Fruit fly (Drosophila melanogaster) whole organism, prepupa: ENCODE measurements around the gene Nak.

Source experiments
- Blimp-1 ChIP-seq: fragments of 200-800 bp; sonication (Bioruptor generic); optimal IDR thresholded peaks from 3 replicates; lab custom pipeline; 2017; ENCODE audit warnings: missing biosample characterization, missing genetic modification characterization, mild to moderate bottlenecking, moderate library complexity, missing genetic modification reagents
- CG10631 ChIP-seq: fragments of 200-800 bp; sonication (Bioruptor generic); optimal IDR thresholded peaks from 2 replicates; lab custom pipeline; 2016; ENCODE audit warnings: missing biosample characterization, missing genetic modification characterization
- CG10669 ChIP-seq: fragments of 200-800 bp; sonication (Bioruptor generic); optimal IDR thresholded peaks from 3 replicates; lab custom pipeline; 2018; ENCODE audit warnings: missing biosample characterization, mild to moderate bottlenecking, missing genetic modification characterization, moderate library complexity
- CG11294 ChIP-seq: fragments of 200-800 bp; sonication (Bioruptor generic); IDR thresholded peaks from 2 replicates; pipeline ENCODE4 v1.3.6; 2022; ENCODE audit warnings: missing biosample characterization, missing genetic modification characterization
- CG11902 ChIP-seq: fragments of 200-800 bp; sonication (Bioruptor generic); optimal IDR thresholded peaks from 3 replicates; lab custom pipeline; 2016; ENCODE audit warnings: missing biosample characterization, missing genetic modification characterization
- CG15336 ChIP-seq: fragments of 200-800 bp; sonication (Bioruptor generic); IDR thresholded peaks from 2 replicates; pipeline ENCODE4 v1.3.6; 2022; ENCODE audit warnings: missing biosample characterization, missing genetic modification characterization
- CG1621 ChIP-seq: fragments of 200-800 bp; sonication (Bioruptor generic); optimal IDR thresholded peaks from 3 replicates; lab custom pipeline; 2018; ENCODE audit warnings: missing biosample characterization, mild to moderate bottlenecking, missing genetic modification characterization
- CG16779 ChIP-seq: fragments of 200-800 bp; sonication (Bioruptor generic); optimal IDR thresholded peaks from 3 replicates; lab custom pipeline; 2017; ENCODE audit warnings: missing biosample characterization, mild to moderate bottlenecking, missing genetic modification characterization
- CG3032 ChIP-seq: fragments of 200-800 bp; optimal IDR thresholded peaks from 2 replicates; lab custom pipeline; 2019; ENCODE audit warnings: missing biosample characterization, mild to moderate bottlenecking, missing genetic modification characterization, moderate library complexity
- CG31627 ChIP-seq: fragments of 200-800 bp; sonication (Bioruptor generic); optimal IDR thresholded peaks from 3 replicates; lab custom pipeline; 2016; ENCODE audit warnings: missing biosample characterization, missing genetic modification characterization
- CG32006 ChIP-seq: fragments of 200-800 bp; sonication (Bioruptor generic); optimal IDR thresholded peaks from 3 replicates; lab custom pipeline; 2017; ENCODE audit warnings: missing biosample characterization, mild to moderate bottlenecking, missing genetic modification characterization
- CG34406 ChIP-seq: fragments of 200-800 bp; sonication (Bioruptor generic); optimal IDR thresholded peaks from 3 replicates; lab custom pipeline; 2016; ENCODE audit warnings: missing biosample characterization, missing genetic modification characterization
- CG3919 ChIP-seq: fragments of 200-800 bp; sonication (Bioruptor generic); optimal IDR thresholded peaks from 3 replicates; lab custom pipeline; 2016; ENCODE audit warnings: missing biosample characterization, missing genetic modification characterization
- CG4318 ChIP-seq: fragments of 200-800 bp; sonication (Bioruptor generic); optimal IDR thresholded peaks from 3 replicates; lab custom pipeline; 2017; ENCODE audit warnings: missing biosample characterization, mild to moderate bottlenecking, missing genetic modification characterization
- CG6163 ChIP-seq: fragments of 200-800 bp; sonication (Bioruptor generic); IDR thresholded peaks from 3 replicates; pipeline ENCODE4 v1.3.6; 2022; ENCODE audit warnings: missing biosample characterization, missing genetic modification characterization
- CG6276 ChIP-seq: fragments of 200-800 bp; sonication (Bioruptor generic); optimal IDR thresholded peaks from 2 replicates; lab custom pipeline; 2017; ENCODE audit warnings: missing biosample characterization, mild to moderate bottlenecking, missing genetic modification characterization
- CG6792 ChIP-seq: fragments of 200-800 bp; sonication (Bioruptor generic); optimal IDR thresholded peaks from 3 replicates; lab custom pipeline; 2016; ENCODE audit warnings: missing biosample characterization, missing genetic modification characterization
- CG6808 ChIP-seq: fragments of 200-800 bp; sonication (Bioruptor generic); optimal IDR thresholded peaks from 3 replicates; lab custom pipeline; 2017; ENCODE audit warnings: missing biosample characterization, missing genetic modification characterization, mild to moderate bottlenecking, moderate library complexity, missing genetic modification reagents
- CG6854 ChIP-seq: fragments of 200-800 bp; sonication (Bioruptor generic); optimal IDR thresholded peaks from 2 replicates; lab custom pipeline; 2017; ENCODE audit warnings: missing biosample characterization, mild to moderate bottlenecking, missing genetic modification characterization
- CG8119 ChIP-seq: fragments of 200-800 bp; sonication (Bioruptor generic); IDR thresholded peaks from 3 replicates; pipeline ENCODE4 v1.3.6; 2022; ENCODE audit warnings: missing biosample characterization, missing genetic modification characterization
- CG8319 ChIP-seq: fragments of 200-800 bp; sonication (Bioruptor generic); optimal IDR thresholded peaks from 3 replicates; lab custom pipeline; 2016; ENCODE audit warnings: missing biosample characterization, missing genetic modification characterization
- CG9139 ChIP-seq: fragments of 200-800 bp; sonication (Bioruptor generic); optimal IDR thresholded peaks from 3 replicates; lab custom pipeline; 2017; ENCODE audit warnings: missing biosample characterization, mild to moderate bottlenecking, missing genetic modification characterization
- Eip75B ChIP-seq: fragments of 200-800 bp; sonication (Bioruptor generic); optimal IDR thresholded peaks from 3 replicates; lab custom pipeline; 2016; ENCODE audit warnings: missing biosample characterization, missing genetic modification characterization
- Eip78C ChIP-seq: fragments of 200-800 bp; sonication (Bioruptor generic); peaks from one replicate; lab custom pipeline; 2016; ENCODE audit warnings: missing biosample characterization, missing genetic modification characterization
- Eip93F ChIP-seq: fragments of 200-800 bp; sonication (Bioruptor generic); optimal IDR thresholded peaks from 2 replicates; lab custom pipeline; 2016; ENCODE audit warnings: missing biosample characterization, mild to moderate bottlenecking, missing genetic modification characterization
- Ets21C ChIP-seq: fragments of 200-800 bp; sonication (Bioruptor generic); optimal IDR thresholded peaks from 3 replicates; lab custom pipeline; 2016; ENCODE audit warnings: missing biosample characterization, missing genetic modification characterization
- Ets96B ChIP-seq: fragments of 200-800 bp; optimal IDR thresholded peaks from 2 replicates; lab custom pipeline; 2019; ENCODE audit warnings: missing biosample characterization, mild to moderate bottlenecking, missing genetic modification characterization, moderate library complexity
- Hr39 ChIP-seq: fragments of 200-800 bp; sonication (Bioruptor generic); optimal IDR thresholded peaks from 2 replicates; lab custom pipeline; 2016; ENCODE audit warnings: missing biosample characterization, missing genetic modification characterization
- Hr4 ChIP-seq: fragments of 200-800 bp; sonication (Bioruptor generic); optimal IDR thresholded peaks from 3 replicates; lab custom pipeline; 2016; ENCODE audit warnings: missing biosample characterization, missing genetic modification characterization
- Lpt ChIP-seq: fragments of 200-800 bp; sonication (Bioruptor generic); optimal IDR thresholded peaks from 3 replicates; lab custom pipeline; 2016; ENCODE audit warnings: missing biosample characterization, missing genetic modification characterization
- Met ChIP-seq: fragments of 200-800 bp; sonication (Bioruptor generic); optimal IDR thresholded peaks from 3 replicates; lab custom pipeline; 2016; ENCODE audit warnings: missing biosample characterization, missing genetic modification characterization
- OdsH ChIP-seq: fragments of 200-800 bp; sonication (Bioruptor generic); optimal IDR thresholded peaks from 3 replicates; lab custom pipeline; 2016; ENCODE audit warnings: missing biosample characterization, missing genetic modification characterization
- Smox ChIP-seq: fragments of 200-800 bp; sonication (Bioruptor generic); optimal IDR thresholded peaks from 3 replicates; lab custom pipeline; 2016; ENCODE audit warnings: missing biosample characterization, missing genetic modification characterization
- Sox102F ChIP-seq: fragments of 200-800 bp; sonication (Bioruptor generic); optimal IDR thresholded peaks from 2 replicates; lab custom pipeline; 2016; ENCODE audit warnings: missing biosample characterization, mild to moderate bottlenecking, missing genetic modification characterization
- Sox14 ChIP-seq: fragments of 200-800 bp; sonication (Bioruptor generic); optimal IDR thresholded peaks from 3 replicates; lab custom pipeline; 2016; ENCODE audit warnings: missing biosample characterization, missing genetic modification characterization
- Sox15 ChIP-seq: fragments of 200-800 bp; sonication (Bioruptor generic); optimal IDR thresholded peaks from 3 replicates; lab custom pipeline; 2016; ENCODE audit warnings: missing biosample characterization, missing genetic modification characterization
- achi ChIP-seq: fragments of 200-800 bp; sonication (Bioruptor generic); optimal IDR thresholded peaks from 3 replicates; lab custom pipeline; 2016; ENCODE audit warnings: missing biosample characterization, missing genetic modification characterization
- acj6 ChIP-seq: fragments of 200-800 bp; sonication (Bioruptor generic); optimal IDR thresholded peaks from 3 replicates; lab custom pipeline; 2016; ENCODE audit warnings: missing biosample characterization, missing genetic modification characterization
- cyc ChIP-seq: fragments of 200-800 bp; sonication (Bioruptor generic); optimal IDR thresholded peaks from 3 replicates; lab custom pipeline; 2016; ENCODE audit warnings: missing biosample characterization, missing genetic modification characterization
- dsx ChIP-seq: fragments of 200-800 bp; optimal IDR thresholded peaks from 3 replicates; lab custom pipeline; 2019; ENCODE audit warnings: missing biosample characterization, mild to moderate bottlenecking, missing genetic modification characterization, moderate library complexity; ENCODE audit not compliant: poor library complexity, severe bottlenecking
- eg ChIP-seq: fragments of 200-800 bp; sonication (Bioruptor generic); IDR thresholded peaks from 3 replicates; pipeline ENCODE4 v1.3.6; 2022; ENCODE audit warnings: missing biosample characterization, missing genetic modification characterization
- esn ChIP-seq: fragments of 200-800 bp; sonication (Bioruptor generic); optimal IDR thresholded peaks from 2 replicates; lab custom pipeline; 2016; ENCODE audit warnings: missing biosample characterization, mild to moderate bottlenecking, missing genetic modification characterization, moderate library complexity
- fd59A ChIP-seq: fragments of 200-800 bp; sonication (Bioruptor generic); optimal IDR thresholded peaks from 2 replicates; lab custom pipeline; 2017; ENCODE audit warnings: missing biosample characterization, mild to moderate bottlenecking, missing genetic modification characterization, missing genetic modification reagents
- fd85E ChIP-seq: fragments of 200-800 bp; sonication (Bioruptor generic); optimal IDR thresholded peaks from 3 replicates; lab custom pipeline; 2016; ENCODE audit warnings: missing biosample characterization, missing genetic modification characterization
- fkh ChIP-seq: fragments of 200-800 bp; sonication (Bioruptor generic); optimal IDR thresholded peaks from 3 replicates; lab custom pipeline; 2017; ENCODE audit warnings: missing biosample characterization, mild to moderate bottlenecking, missing genetic modification characterization, moderate library complexity
- lz ChIP-seq: fragments of 200-800 bp; sonication (Bioruptor generic); optimal IDR thresholded peaks from 3 replicates; lab custom pipeline; 2016; ENCODE audit warnings: missing biosample characterization, missing genetic modification characterization
- net ChIP-seq: fragments of 200-800 bp; sonication (Bioruptor generic); optimal IDR thresholded peaks from 3 replicates; lab custom pipeline; 2016; ENCODE audit warnings: missing biosample characterization, missing genetic modification characterization
- pdm3 ChIP-seq: fragments of 200-800 bp; sonication (Bioruptor generic); optimal IDR thresholded peaks from 3 replicates; lab custom pipeline; 2016; ENCODE audit warnings: missing biosample characterization, missing genetic modification characterization
- spab ChIP-seq: fragments of 200-800 bp; sonication (Bioruptor generic); optimal IDR thresholded peaks from 2 replicates; lab custom pipeline; 2017; ENCODE audit warnings: missing biosample characterization, mild to moderate bottlenecking, missing genetic modification characterization, missing genetic modification reagents
- svp ChIP-seq: fragments of 200-800 bp; sonication (Bioruptor generic); peaks from one replicate; lab custom pipeline; 2016; ENCODE audit warnings: missing biosample characterization, missing genetic modification characterization
- topi ChIP-seq: fragments of 200-800 bp; sonication (Bioruptor generic); optimal IDR thresholded peaks from 3 replicates; lab custom pipeline; 2016; ENCODE audit warnings: missing biosample characterization, missing genetic modification characterization
- vri ChIP-seq: fragments of 200-800 bp; sonication (Bioruptor generic); optimal IDR thresholded peaks from 3 replicates; lab custom pipeline; 2016; ENCODE audit warnings: missing biosample characterization, mild to moderate bottlenecking, missing genetic modification characterization

Nak gene

DNA sequence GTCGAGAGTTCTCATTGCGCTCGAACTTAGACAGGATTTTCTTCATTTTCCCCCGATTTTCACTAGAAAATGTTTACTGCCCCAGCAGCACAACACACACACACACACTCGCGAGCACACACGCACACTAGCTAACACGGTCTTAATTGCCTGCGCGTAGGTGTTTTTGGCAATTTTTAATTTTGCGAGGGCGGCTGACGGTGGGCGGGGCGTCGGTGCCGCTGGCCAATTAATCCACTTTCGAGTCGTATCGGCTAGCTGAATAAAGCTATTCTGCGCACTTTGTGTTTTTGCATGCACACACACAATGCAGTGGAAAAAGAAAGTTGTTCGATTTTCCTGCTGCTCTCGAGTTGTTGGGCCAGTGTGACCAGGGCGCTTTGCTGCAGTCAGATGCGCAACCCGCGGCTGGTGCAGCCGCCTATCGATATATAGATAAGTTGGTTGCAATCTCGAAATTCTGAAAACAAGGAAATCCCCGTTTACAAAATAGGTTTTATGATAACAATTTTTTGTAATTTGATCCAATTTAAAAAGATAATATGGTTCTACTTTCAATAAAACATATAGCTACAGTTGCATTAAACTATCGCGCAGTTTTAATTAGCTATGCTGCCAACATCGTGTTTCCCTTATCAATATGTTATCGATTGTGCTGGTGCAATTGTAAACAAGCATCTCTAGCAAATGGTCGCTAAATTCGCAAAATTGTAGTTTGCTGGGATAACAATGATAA is at the start of gene Nak, which contains the start of gene Tango6:
Gene Nak, minus strand, starts transcription at position 375 of the 736 bp plus-strand sequence.
Gene Tango6, plus strand, starts transcription at position 659 of the 736 bp plus-strand sequence.
- no peak for TF ChIP-seq Sox102F
- TF ChIP-seq CG34406 (GFP tag; lab: Kevin White, UChicago): no peak
- peak; percentile 55 for TF ChIP-seq esn
- peak; percentile 55 for TF ChIP-seq achi (GFP tag; lab: Kevin White, UChicago)
- TF ChIP-seq Sox15 (GFP tag; lab: Kevin White, UChicago): no peak
- no peak for TF ChIP-seq CG8119
- TF ChIP-seq svp: peak; percentile 65
- TF ChIP-seq pdm3 (GFP tag; lab: Kevin White, UChicago): peak; percentile 38
- TF ChIP-seq eg: no peak
- TF ChIP-seq CG9139 (GFP tag; lab: Kevin White, UChicago): no peak
- TF ChIP-seq CG6808 (GFP tag; lab: Kevin White, UChicago): no peak
- peak; percentile 28 for TF ChIP-seq Smox (GFP tag; lab: Kevin White, UChicago)
- peak; percentile 71 for TF ChIP-seq Eip78C (GFP tag; lab: Kevin White, UChicago)
- no peak for TF ChIP-seq CG6276 (GFP tag; lab: Kevin White, UChicago)
- TF ChIP-seq CG32006 (GFP tag; lab: Kevin White, UChicago): no peak
- no peak for TF ChIP-seq CG16779 (tag; lab: Kevin White, UChicago)
- TF ChIP-seq CG4318 (GFP tag; lab: Kevin White, UChicago): no peak
- no peak for TF ChIP-seq CG1621 (tag; lab: Kevin White, UChicago)
- TF ChIP-seq Lpt (GFP tag; lab: Kevin White, UChicago): no peak
- TF ChIP-seq Hr39 (GFP tag; lab: Kevin White, UChicago): peak; percentile 46
- TF ChIP-seq dsx (GFP tag; lab: Kevin White, UChicago): no peak
- no peak for TF ChIP-seq Eip93F
- peak; percentile 7 for TF ChIP-seq cyc (GFP tag; lab: Kevin White, UChicago)
- peak; percentile 11 for TF ChIP-seq Blimp-1 (GFP tag; lab: Kevin White, UChicago)
- TF ChIP-seq Met: peak; percentile 44
- peak; percentile 47 for TF ChIP-seq topi
- TF ChIP-seq fkh (GFP tag; lab: Kevin White, UChicago): peak; percentile 86
- no peak for TF ChIP-seq fd85E (GFP tag; lab: Kevin White, UChicago)
- no peak for TF ChIP-seq CG10669 (GFP tag; lab: Kevin White, UChicago)
- no peak for TF ChIP-seq spab (GFP tag; lab: Kevin White, UChicago)
- TF ChIP-seq fd59A (GFP tag; lab: Kevin White, UChicago): no peak
- peak; percentile 47 for TF ChIP-seq CG3032 (tag; lab: Kevin White, UChicago)
- peak; percentile 72 for TF ChIP-seq Sox14 (GFP tag; lab: Kevin White, UChicago)
- peak; percentile 36 for TF ChIP-seq Eip75B (GFP tag; lab: Kevin White, UChicago)
- TF ChIP-seq vri (GFP tag; lab: Kevin White, UChicago): peak; percentile 40
- no peak for TF ChIP-seq CG6163
- TF ChIP-seq CG6792 (GFP tag; lab: Kevin White, UChicago): peak; percentile 8
- peak; percentile 25; the same call in 1 of the 2 replicates for TF ChIP-seq CG15336 (GFP tag; lab: Robert Waterston, UW)
- peak; percentile 38 for TF ChIP-seq CG6854
- TF ChIP-seq Ets21C (GFP tag; lab: Kevin White, UChicago): peak; percentile 46
- TF ChIP-seq CG31627 (GFP tag; lab: Kevin White, UChicago): peak; percentile 58
- no peak for TF ChIP-seq CG11902
- TF ChIP-seq CG3919: peak; percentile 24
- no peak for TF ChIP-seq CG8319 (GFP tag; lab: Kevin White, UChicago)
- TF ChIP-seq acj6: no peak
- no peak for TF ChIP-seq OdsH
- TF ChIP-seq Ets96B (tag; lab: Kevin White, UChicago): peak; percentile 8
- no peak for TF ChIP-seq net (GFP tag; lab: Kevin White, UChicago)
- no peak for TF ChIP-seq CG11294 (GFP tag; lab: Robert Waterston, UW)
- TF ChIP-seq CG10631 (GFP tag; lab: Kevin White, UChicago): no peak
- TF ChIP-seq lz (GFP tag; lab: Kevin White, UChicago): peak; percentile 27
- TF ChIP-seq Hr4: peak; percentile 31
- TF ChIP-seq, all 60 proteins: peak for 25
